Worm (Caenorhabditis elegans): Measurements from ENCODE around the gene T28C12.15.

T28C12.15 gene

ce11 chrV:6346906-6347305 is 25.3 kb upstream of the T28C12.15 start (continued):
- TF ChIP-seq egl-44 (GFP tag; IDR thresholded peaks at IDR 0.05) = 0 out of 2 replicates have a peak, but pooled peaks have one; percentile 39
- no peak for TF ChIP-seq bed-1 (GFP tag; IDR thresholded peaks at IDR 0.05)

DNA sequence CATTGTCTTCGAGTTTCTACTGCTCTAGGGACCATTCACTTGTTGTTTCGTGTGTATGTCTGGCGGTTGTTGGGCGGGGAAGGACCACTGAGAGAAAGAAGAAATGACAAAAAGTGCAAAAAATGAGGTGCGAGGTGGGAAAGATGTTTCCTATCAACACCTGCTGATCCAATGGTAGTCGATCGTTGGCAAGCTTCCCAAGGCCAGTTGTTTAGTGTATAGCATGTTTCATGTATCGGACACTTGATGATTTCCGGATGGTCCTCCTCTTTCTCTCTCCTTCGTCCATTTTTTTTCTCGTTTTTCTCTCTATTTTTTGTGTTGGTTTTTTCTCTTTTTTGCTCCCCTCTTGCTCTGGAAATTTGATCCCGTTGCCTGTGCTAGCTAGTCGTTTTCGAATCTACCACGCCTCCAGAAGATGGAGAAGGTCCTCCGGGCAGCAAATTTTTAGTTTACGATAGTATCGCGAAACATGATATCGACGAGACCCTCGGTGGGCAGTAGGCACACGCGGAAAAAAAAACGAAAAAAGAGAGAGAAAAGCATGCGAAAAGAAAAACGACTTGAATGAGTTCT is 24.5 kb upstream of the T28C12.15 start:
- no peak for TF ChIP-seq C17E4.6 (GFP tag; IDR thresholded peaks at IDR 0.05)
- no peak for TF ChIP-seq pbrm-1 (GFP tag; IDR thresholded peaks at IDR 0.05)
- TF ChIP-seq T07F8.4 (tag; optimal IDR thresholded peaks at IDR 0.05) = no peak
- no peak for TF ChIP-seq him-1 (tag; optimal IDR thresholded peaks at IDR 0.05)
- TF ChIP-seq lin-54 (GFP tag; optimal IDR thresholded peaks at IDR 0.05) = no peak
- no peak for TF ChIP-seq lin-26 (GFP tag; IDR thresholded peaks at IDR 0.05)
- TF ChIP-seq let-526 (GFP tag; IDR thresholded peaks at IDR 0.05) = no peak
- no peak for TF ChIP-seq F39B2.1 (GFP tag; IDR thresholded peaks at IDR 0.05)

ce11 chrV:6344531-6345171 is 23.1 kb upstream of the T28C12.15 start:
- TF ChIP-seq egl-44 (GFP tag; IDR thresholded peaks at IDR 0.05) (no peak), somi-1 (GFP tag; optimal IDR thresholded peaks at IDR 0.05) (no peak), repo-1 (tag; optimal IDR thresholded peaks at IDR 0.05) (no peak), cebp-1 (GFP tag; IDR thresholded peaks at IDR 0.05) (no peak), cebp-1 (tag; optimal IDR thresholded peaks at IDR 0.05) (peak; percentile 2), B0019.2 (GFP tag; conservative IDR thresholded peaks at IDR 0.05) (no peak), chd-7 (tag; optimal IDR thresholded peaks at IDR 0.05) (peak; percentile 41), egrh-3 (GFP tag; IDR thresholded peaks at IDR 0.05) (peak; percentile 34; the same call in 1 of the 2 replicates), cebp-2 (GFP tag; IDR thresholded peaks at IDR 0.05) (no peak), mes-4 (tag; optimal IDR thresholded peaks at IDR 0.05) (no peak), madf-10 (tag; optimal IDR thresholded peaks at IDR 0.05) (no peak), ceh-58 (GFP tag; IDR thresholded peaks at IDR 0.05) (no peak), tbx-9 (tag; optimal IDR thresholded peaks at IDR 0.05; ENCODE audit: borderline replicate concordance) (no peak), pha-4 (tag; optimal IDR thresholded peaks at IDR 0.05) (no peak), F37B4.10 (GFP tag; IDR thresholded peaks at IDR 0.05) (0 out of 2 replicates have a peak, but pooled peaks have one; percentile 45), K11D2.4 (GFP tag; IDR thresholded peaks at IDR 0.05) (no peak), zfh-2 (GFP tag; conservative IDR thresholded peaks at IDR 0.05) (peak; percentile 92), madf-8 (GFP tag; conservative IDR thresholded peaks at IDR 0.05) (no peak), bed-1 (GFP tag; IDR thresholded peaks at IDR 0.05) (no peak), F23B12.7 (tag; optimal IDR thresholded peaks at IDR 0.05; ENCODE audit: insufficient read depth) (no peak), rpc-1 (optimal IDR thresholded peaks at IDR 0.05) (no peak), rpc-1 (tag; optimal IDR thresholded peaks at IDR 0.05) (no peak), ceh-40 (GFP tag; IDR thresholded peaks at IDR 0.05) (no peak), F22D6.2 (tag; optimal IDR thresholded peaks at IDR 0.05) (no peak), hlh-12 (tag; optimal IDR thresholded peaks at IDR 0.05) (no peak), C17E4.6 (GFP tag; IDR thresholded peaks at IDR 0.05) (no peak)

- TF ChIP-seq lsy-27 (tag; optimal IDR thresholded peaks at IDR 0.05; ENCODE audit: borderline replicate concordance, insufficient read depth) = no peak
- TF ChIP-seq egl-44 (GFP tag; IDR thresholded peaks at IDR 0.05) = no peak
- peak; percentile 61 for TF ChIP-seq zfh-2 (GFP tag; conservative IDR thresholded peaks at IDR 0.05)
- TF ChIP-seq let-607 (tag; optimal IDR thresholded peaks at IDR 0.05) = no peak
- no peak for TF ChIP-seq lir-1 (GFP tag; conservative IDR thresholded peaks at IDR 0.05)
- TF ChIP-seq ztf-25 (GFP tag; IDR thresholded peaks at IDR 0.05) = no peak
- 0 out of 2 replicates have a peak, but pooled peaks have one; percentile 13 for TF ChIP-seq ztf-28 (GFP tag; IDR thresholded peaks at IDR 0.05)
- no peak for TF ChIP-seq nhr-179 (tag; optimal IDR thresholded peaks at IDR 0.05)
- TF ChIP-seq hrde-1 (tag; optimal IDR thresholded peaks at IDR 0.05; ENCODE audit: borderline replicate concordance) = no peak
- TF ChIP-seq cebp-1 (GFP tag; IDR thresholded peaks at IDR 0.05) = no peak
- TF ChIP-seq cebp-1 (tag; optimal IDR thresholded peaks at IDR 0.05) = peak; percentile 7
- no peak for TF ChIP-seq pha-4 (tag; optimal IDR thresholded peaks at IDR 0.05)
- no peak for TF ChIP-seq unc-62 (GFP tag; optimal IDR thresholded peaks at IDR 0.05)
- TF ChIP-seq ztf-3 (GFP tag; optimal IDR thresholded peaks at IDR 0.05) = no peak
- TF ChIP-seq ztf-18 (tag; optimal IDR thresholded peaks at IDR 0.05) = no peak
- TF ChIP-seq aptf-2 (GFP tag; conservative IDR thresholded peaks at IDR 0.05) = no peak
Observed at ce11 chrV:6342502-6342901, 20.9 kb upstream of the T28C12.15 start.
